Worm (Caenorhabditis elegans) whole organism, midembryonic: ENCODE results near the gene B0334.13.

Source experiments
- flt-1 ChIP-seq: fragments of 200-800 bp; sonication (Bioruptor generic); IDR thresholded peaks from 2 replicates; pipeline ENCODE4 v1.3.6; 2022; ENCODE audit warnings: missing genetic modification characterization, missing compliant biosample characterization
- ref-1 ChIP-seq: fragments of 200-800 bp; sonication (Bioruptor generic); conservative IDR thresholded peaks from 2 replicates; pipeline ENCODE4 v1.3.6; 2022; ENCODE audit warnings: missing genetic modification reagents, missing genetic modification characterization, missing compliant biosample characterization
- tab-1 ChIP-seq: fragments of 200-800 bp; sonication (Bioruptor generic); IDR thresholded peaks from 2 replicates; pipeline ENCODE4 v1.3.6; 2022; ENCODE audit warnings: missing genetic modification characterization, missing compliant biosample characterization

ce11 chrII:11463899-11464298 is 24.2 kb upstream of the B0334.13 start:
- TF ChIP-seq ref-1 (GFP tag; lab: Robert Waterston, UW) (no peak), flt-1 (GFP tag; lab: Robert Waterston, UW) (no peak), tab-1 (no peak)
